Fruit fly (Drosophila melanogaster): ENCODE data around the gene D19A.

dm6 chr3L:6143188-6143755, 45.7 kb downstream of the D19A start, which contains the start of gene Lcp65Ad:
- no peak for TF ChIP-seq Mio (GFP tag; optimal IDR thresholded peaks at IDR 0.05)
- no peak for TF ChIP-seq Myc (optimal IDR thresholded peaks at IDR 0.05)
- TF ChIP-seq h (GFP tag; optimal IDR thresholded peaks at IDR 0.05), result no peak
- no peak for TF ChIP-seq lola (GFP tag; optimal IDR thresholded peaks at IDR 0.05)
